Worm (Caenorhabditis elegans) whole organism, late embryonic: ENCODE measurements around the gene F54C9.11.

Experiments
- K02D7.2 ChIP-seq: sonication (generic microtip); optimal IDR thresholded peaks from 2 replicates; lab custom pipeline; 2017; ENCODE audit warnings: mild to moderate bottlenecking, missing genetic modification characterization, missing compliant biosample characterization
- dmd-4 ChIP-seq: sonication (generic microtip); optimal IDR thresholded peaks from 2 replicates; lab custom pipeline; 2016; ENCODE audit warnings: borderline replicate concordance, missing genetic modification characterization, missing compliant biosample characterization
- lin-11 ChIP-seq: fragments of 200-800 bp; sonication (Bioruptor generic); optimal IDR thresholded peaks from 2 replicates; lab custom pipeline; 2018; ENCODE audit warnings: mild to moderate bottlenecking, missing genetic modification characterization, missing compliant biosample characterization
- pha-4 ChIP-seq: fragments of 150-350 bp; optimal IDR thresholded peaks from 2 replicates; lab custom pipeline; 2018; ENCODE audit warnings: missing biosample characterization, missing genetic modification reagents, missing genetic modification characterization
- pqm-1 ChIP-seq: sonication (generic microtip); optimal IDR thresholded peaks from 2 replicates; lab custom pipeline; 2016; ENCODE audit warnings: missing genetic modification characterization, missing compliant biosample characterization
- pros-1 ChIP-seq: fragments of 150-350 bp; optimal IDR thresholded peaks from 2 replicates; lab custom pipeline; 2014; ENCODE audit warnings: missing biosample characterization, missing genetic modification reagents, missing genetic modification characterization
- sox-4 ChIP-seq: sonication (generic microtip); optimal IDR thresholded peaks from 2 replicates; lab custom pipeline; 2017; ENCODE audit warnings: mild to moderate bottlenecking, missing genetic modification characterization, inconsistent platforms, missing compliant biosample characterization
- syd-9 ChIP-seq: sonication (generic microtip); optimal IDR thresholded peaks from 2 replicates; lab custom pipeline; 2016; ENCODE audit warnings: mild to moderate bottlenecking, missing genetic modification characterization, moderate library complexity, missing compliant biosample characterization
- ztf-16 ChIP-seq: sonication (generic microtip); optimal IDR thresholded peaks from 2 replicates; lab custom pipeline; 2017; ENCODE audit warnings: missing genetic modification characterization, missing compliant biosample characterization

DNA sequence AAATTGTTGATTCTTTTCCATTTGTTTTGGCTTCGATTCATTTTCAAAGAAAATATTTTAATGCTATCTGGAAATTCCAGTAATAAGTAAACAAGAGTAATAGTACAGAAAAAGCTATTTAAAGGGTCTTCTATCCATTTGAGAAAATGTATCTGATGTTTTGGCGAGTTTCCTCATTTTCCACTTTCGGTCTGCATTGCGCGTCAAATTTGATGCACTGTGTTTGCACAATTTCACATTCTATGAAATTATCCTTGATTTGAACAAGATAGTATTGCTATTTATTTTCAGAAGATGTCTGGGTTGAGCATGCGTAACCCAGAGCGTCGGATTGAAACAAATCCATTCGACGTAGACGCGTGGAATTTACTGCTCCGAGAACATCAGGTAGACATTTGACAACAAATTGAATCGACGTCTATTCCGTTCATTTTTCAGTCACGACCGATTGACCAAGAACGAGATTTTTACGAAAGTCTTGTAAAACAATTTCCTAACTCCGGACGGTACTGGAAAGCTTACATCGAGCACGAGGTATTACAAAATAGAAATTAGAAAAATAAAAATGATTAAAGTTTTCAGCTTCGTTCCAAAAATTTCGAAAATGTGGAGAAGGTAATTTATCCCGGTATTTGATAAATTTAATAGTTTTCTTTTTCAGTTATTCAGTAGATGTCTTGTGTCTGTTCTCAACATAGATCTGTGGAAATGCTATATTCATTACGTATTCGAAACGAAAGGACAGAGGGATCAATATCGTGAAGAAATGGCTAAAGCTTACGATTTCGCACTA, 18.9 kb upstream of the F54C9.11 start, which contains the start of gene suf-1:
- TF ChIP-seq sox-4 (tag; lab: Kevin White, UChicago), result no peak
- TF ChIP-seq lin-11, result no peak
- no peak for TF ChIP-seq pqm-1
- no peak for TF ChIP-seq dmd-4 (tag; lab: Kevin White, UChicago)
- no peak for TF ChIP-seq pha-4
- TF ChIP-seq pros-1 (tag; lab: Kevin White, UChicago), result no peak
- no peak for TF ChIP-seq syd-9 (tag; lab: Kevin White, UChicago)
- no peak for TF ChIP-seq ztf-16 (tag; lab: Kevin White, UChicago)
- TF ChIP-seq K02D7.2 (tag; lab: Kevin White, UChicago), result no peak
